Fruit fly (Drosophila melanogaster): ENCODE data around the gene fru.

fru gene

dm6 chr3R:18389790-18390189, 155.6 kb downstream of the fru start, which contains the start of gene Vha100-4:
Vha100-4 (minus strand) TSS chr3R:18389805.
- TF ChIP-seq h (optimal IDR thresholded peaks at IDR 0.05) (no peak), Sin3A (optimal IDR thresholded peaks at IDR 0.05) (no peak), Myc (optimal IDR thresholded peaks at IDR 0.05) (no peak), psq (optimal IDR thresholded peaks at IDR 0.05) (no peak), insv (optimal IDR thresholded peaks at IDR 0.05) (no peak), ttk (optimal IDR thresholded peaks at IDR 0.05) (no peak)

dm6 chr3R:18385593-18385992, 159.8 kb downstream of the fru start, which contains the start of gene cona:
cona (plus strand) TSS chr3R:18385828.
- TF ChIP-seq ttk (optimal IDR thresholded peaks at IDR 0.05), result no peak
- TF ChIP-seq h (optimal IDR thresholded peaks at IDR 0.05), result no peak
- no peak for TF ChIP-seq psq (optimal IDR thresholded peaks at IDR 0.05)
- TF ChIP-seq insv (optimal IDR thresholded peaks at IDR 0.05), result no peak
- TF ChIP-seq Sin3A (optimal IDR thresholded peaks at IDR 0.05), result no peak
- no peak for TF ChIP-seq Myc (optimal IDR thresholded peaks at IDR 0.05)

- TF ChIP-seq Myc (optimal IDR thresholded peaks at IDR 0.05) (no peak), h (optimal IDR thresholded peaks at IDR 0.05) (no peak), Sin3A (optimal IDR thresholded peaks at IDR 0.05) (no peak), insv (optimal IDR thresholded peaks at IDR 0.05) (no peak), psq (optimal IDR thresholded peaks at IDR 0.05) (no peak), ttk (optimal IDR thresholded peaks at IDR 0.05) (no peak)
Measured at dm6 chr3R:18384972-18385371, 160.4 kb downstream of the fru start, which contains the start of gene CG14309. CG14309 (minus strand) TSS chr3R:18385072.

- no peak for TF ChIP-seq ttk (optimal IDR thresholded peaks at IDR 0.05)
- TF ChIP-seq psq (optimal IDR thresholded peaks at IDR 0.05), result no peak
- no peak for TF ChIP-seq Sin3A (optimal IDR thresholded peaks at IDR 0.05)
- no peak for TF ChIP-seq Myc (optimal IDR thresholded peaks at IDR 0.05)
- no peak for TF ChIP-seq insv (optimal IDR thresholded peaks at IDR 0.05)
- no peak for TF ChIP-seq h (optimal IDR thresholded peaks at IDR 0.05)
Measured at dm6 chr3R:18381014-18381512, 164.3 kb downstream of the fru start, which contains the start of gene CG7675. CG7675 (minus strand) TSS chr3R:18381178.

- no peak for TF ChIP-seq insv (optimal IDR thresholded peaks at IDR 0.05)
- no peak for TF ChIP-seq psq (optimal IDR thresholded peaks at IDR 0.05)
- no peak for TF ChIP-seq ttk (optimal IDR thresholded peaks at IDR 0.05)
- TF ChIP-seq Myc (optimal IDR thresholded peaks at IDR 0.05), result no peak
- no peak for TF ChIP-seq Sin3A (optimal IDR thresholded peaks at IDR 0.05)
- no peak for TF ChIP-seq h (optimal IDR thresholded peaks at IDR 0.05)
Measured at dm6 chr3R:18380251-18380812, 165.1 kb downstream of the fru start.

dm6 chr3R:18372688-18373304, 172.6 kb downstream of the fru start, which contains the start of gene gl:
gl (minus strand) TSS chr3R:18372738.
- TF ChIP-seq Myc (optimal IDR thresholded peaks at IDR 0.05), result no peak
- no peak for TF ChIP-seq psq (optimal IDR thresholded peaks at IDR 0.05)
- TF ChIP-seq Sin3A (optimal IDR thresholded peaks at IDR 0.05), result no peak

- TF ChIP-seq Sin3A (optimal IDR thresholded peaks at IDR 0.05) (no peak), ttk (optimal IDR thresholded peaks at IDR 0.05) (no peak), h (optimal IDR thresholded peaks at IDR 0.05) (no peak), insv (optimal IDR thresholded peaks at IDR 0.05) (no peak), Myc (optimal IDR thresholded peaks at IDR 0.05) (no peak), psq (optimal IDR thresholded peaks at IDR 0.05) (no peak)
Measured at dm6 chr3R:18371346-18371745, 174.0 kb downstream of the fru start.

- TF ChIP-seq insv (optimal IDR thresholded peaks at IDR 0.05) (no peak), h (optimal IDR thresholded peaks at IDR 0.05) (no peak)
Measured at dm6 chr3R:18368595-18368994, 176.8 kb downstream of the fru start.

dm6 chr3R:18366644-18366985, 178.8 kb downstream of the fru start:
- no peak for TF ChIP-seq h (optimal IDR thresholded peaks at IDR 0.05)
- no peak for TF ChIP-seq insv (optimal IDR thresholded peaks at IDR 0.05)
- TF ChIP-seq Sin3A (optimal IDR thresholded peaks at IDR 0.05), result no peak
- TF ChIP-seq psq (optimal IDR thresholded peaks at IDR 0.05), result no peak
- TF ChIP-seq ttk (optimal IDR thresholded peaks at IDR 0.05), result no peak
- no peak for TF ChIP-seq Myc (optimal IDR thresholded peaks at IDR 0.05)

- TF ChIP-seq ttk (optimal IDR thresholded peaks at IDR 0.05) (no peak), h (optimal IDR thresholded peaks at IDR 0.05) (no peak), insv (optimal IDR thresholded peaks at IDR 0.05) (no peak), Myc (optimal IDR thresholded peaks at IDR 0.05) (no peak), Sin3A (optimal IDR thresholded peaks at IDR 0.05) (no peak), psq (optimal IDR thresholded peaks at IDR 0.05) (no peak)
Measured at dm6 chr3R:18365978-18366643, 179.3 kb downstream of the fru start, which contains the start of the genes WRNexo and Nup43. WRNexo (minus strand) TSS chr3R:18366162. Nup43 (plus strand) TSS chr3R:18366638.
